Worm (Caenorhabditis elegans): Measurements from ENCODE around the gene Y73B6BL.31.

DNA sequence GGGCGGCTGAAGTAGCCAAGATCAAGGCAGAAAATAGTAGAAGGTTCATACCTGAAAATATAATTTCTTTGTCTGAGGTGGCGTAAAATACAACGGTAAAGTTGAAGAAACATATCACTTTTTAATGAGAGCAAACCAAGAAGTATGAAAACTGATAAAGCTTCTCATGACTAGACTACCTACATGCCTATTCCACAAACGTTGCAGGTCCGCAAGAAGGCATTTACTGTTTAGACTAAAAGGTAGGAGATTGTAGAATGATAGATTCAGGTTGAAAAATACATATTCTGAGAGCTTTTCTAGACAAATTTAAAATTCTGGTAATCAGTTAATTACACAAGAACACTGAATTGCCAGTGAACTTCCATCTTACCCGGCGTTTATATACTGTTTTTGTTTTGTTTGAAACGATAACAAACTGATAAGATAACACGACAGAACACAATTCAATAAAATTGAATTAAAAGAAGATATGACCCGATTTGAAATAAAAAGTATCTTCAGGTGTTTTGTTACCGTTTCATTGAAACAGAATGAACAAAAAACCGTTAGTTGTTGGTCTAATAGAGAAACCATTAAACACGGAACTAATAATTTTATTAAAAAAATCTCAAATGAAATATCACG, 15.5 kb upstream of the Y73B6BL.31 start, which contains the start of gene acp-6:
- no peak for TF ChIP-seq Y75B8A.6 (GFP tag; IDR thresholded peaks at IDR 0.05)
- no peak for TF ChIP-seq T26A8.4 (GFP tag; IDR thresholded peaks at IDR 0.05)
- no peak for TF ChIP-seq pqm-1 (tag; optimal IDR thresholded peaks at IDR 0.05)
- TF ChIP-seq ceh-32 (tag; optimal IDR thresholded peaks at IDR 0.05; ENCODE audit: poor library complexity), result no peak
- no peak for TF ChIP-seq aly-2 (tag; optimal IDR thresholded peaks at IDR 0.05)
- TF ChIP-seq nhr-77 (tag; optimal IDR thresholded peaks at IDR 0.05), result no peak
- no peak for TF ChIP-seq unc-62 (GFP tag; optimal IDR thresholded peaks at IDR 0.05 in 1 of 2)
- no peak for TF ChIP-seq unc-62 (tag; optimal IDR thresholded peaks at IDR 0.05)
- no peak for TF ChIP-seq aha-1 (tag)
- no peak for TF ChIP-seq mep-1 (tag; optimal IDR thresholded peaks at IDR 0.05)
- TF ChIP-seq lin-39 (tag; optimal IDR thresholded peaks at IDR 0.05), result no peak
- no peak for TF ChIP-seq ceh-44 (GFP tag; IDR thresholded peaks at IDR 0.05)

All from whole organism, L4 larva.